Worm (Caenorhabditis elegans) whole organism, L1 larva: ENCODE measurements around the gene srh-145.

Experiments
- C04F5.9 ChIP-seq: sonication (generic microtip); optimal IDR thresholded peaks from 2 replicates; lab custom pipeline; 2016; ENCODE audit warnings: missing genetic modification characterization, missing compliant biosample characterization
- C34B4.2 ChIP-seq: sonication (generic microtip); optimal IDR thresholded peaks from 2 replicates; lab custom pipeline; 2017; ENCODE audit warnings: mild to moderate bottlenecking, missing genetic modification characterization, missing compliant biosample characterization
- ceh-8 ChIP-seq: fragments of 200-800 bp; sonication (Bioruptor generic); optimal IDR thresholded peaks from 2 replicates; lab custom pipeline; 2018; ENCODE audit warnings: mild to moderate bottlenecking, missing genetic modification characterization, moderate library complexity, missing compliant biosample characterization
- ceh-82 ChIP-seq, 3 experiments: fragments of 150-350 bp in 1 of 3; sonication (generic microtip) in 2 of 3; optimal IDR thresholded peaks; 2 replicates each; lab custom pipeline; 2014 to 2017; ENCODE audit warnings: missing biosample characterization in 3 of 3, missing genetic modification characterization in 3 of 3
- ceh-88 ChIP-seq: fragments of 200-800 bp; sonication (Bioruptor generic); IDR thresholded peaks from 2 replicates; pipeline ENCODE4 v1.3.6; 2022; ENCODE audit warnings: missing genetic modification characterization, missing compliant biosample characterization
- dsc-1 ChIP-seq: sonication (generic microtip); optimal IDR thresholded peaks from 2 replicates; lab custom pipeline; 2016; ENCODE audit warnings: mild to moderate bottlenecking, missing genetic modification characterization, missing compliant biosample characterization
- efl-1 ChIP-seq, 4 experiments: fragments of 150-350 bp; optimal IDR thresholded peaks in 3 of 4; peaks in 1 of 4; 1 replicate in 1 of 4; 2 replicates in 3 of 4; lab custom pipeline; 2014; ENCODE audit warnings: missing biosample characterization in 2 of 4, missing genetic modification characterization in 2 of 4, missing genetic modification reagents in 2 of 4
- fkh-8 ChIP-seq: sonication (generic microtip); optimal IDR thresholded peaks from 2 replicates; lab custom pipeline; 2016; ENCODE audit warnings: mild to moderate bottlenecking, missing genetic modification characterization, missing compliant biosample characterization
- hlh-17 ChIP-seq: fragments of 200-800 bp; sonication (Bioruptor generic); optimal IDR thresholded peaks from 2 replicates; lab custom pipeline; 2018; ENCODE audit warnings: missing genetic modification characterization, mild to moderate bottlenecking, missing compliant biosample characterization, moderate library complexity, borderline replicate concordance
- hpl-2 ChIP-seq: fragments of 150-350 bp; optimal IDR thresholded peaks from 2 replicates; lab custom pipeline; 2014; ENCODE audit warnings: missing biosample characterization, missing genetic modification reagents, missing genetic modification characterization
- isw-1 ChIP-seq: fragments of 200-800 bp; sonication (Bioruptor generic); IDR thresholded peaks from 2 replicates; pipeline ENCODE4 v1.3.6; 2022; ENCODE audit warnings: missing genetic modification characterization, missing compliant biosample characterization
- jun-1 ChIP-seq: fragments of 150-350 bp; optimal IDR thresholded peaks from 2 replicates; lab custom pipeline; 2014; ENCODE audit warnings: missing biosample characterization, missing genetic modification reagents, missing genetic modification characterization
- lin-13 ChIP-seq: fragments of 150-350 bp; optimal IDR thresholded peaks from 2 replicates; lab custom pipeline; 2014; ENCODE audit warnings: missing biosample characterization, missing genetic modification reagents, missing genetic modification characterization
- lin-14 ChIP-seq: fragments of 200-800 bp; sonication (Bioruptor generic); optimal IDR thresholded peaks from 2 replicates; lab custom pipeline; 2018; ENCODE audit warnings: mild to moderate bottlenecking, missing genetic modification characterization, moderate library complexity, missing compliant biosample characterization
- lin-35 ChIP-seq, 2 experiments: fragments of 150-350 bp; optimal IDR thresholded peaks; 2 replicates each; lab custom pipeline; 2014; ENCODE audit warnings: missing biosample characterization in 2 of 2, missing genetic modification characterization in 2 of 2, missing genetic modification reagents in 2 of 2
- lin-39 ChIP-seq: fragments of 150-350 bp; optimal IDR thresholded peaks from 2 replicates; lab custom pipeline; 2014; ENCODE audit warnings: missing biosample characterization, missing genetic modification reagents, missing genetic modification characterization
- lsy-2 ChIP-seq, 2 experiments: fragments of 150-350 bp; optimal IDR thresholded peaks; 2 replicates each; lab custom pipeline; 2014; ENCODE audit warnings: missing biosample characterization in 2 of 2, missing genetic modification characterization in 2 of 2
- mab-9 ChIP-seq: fragments of 200-800 bp; sonication (Bioruptor generic); IDR thresholded peaks from 2 replicates; pipeline ENCODE4 v1.3.6; 2022; ENCODE audit warnings: missing genetic modification reagents, missing genetic modification characterization, missing compliant biosample characterization
- mdl-1 ChIP-seq, 2 experiments: fragments of 150-350 bp; optimal IDR thresholded peaks; 2 replicates each; lab custom pipeline; 2014 to 2017; ENCODE audit warnings: missing biosample characterization in 2 of 2, missing genetic modification characterization in 2 of 2, inconsistent platforms in 1 of 2
- mef-2 ChIP-seq: fragments of 150-350 bp; optimal IDR thresholded peaks from 2 replicates; lab custom pipeline; 2014; ENCODE audit warnings: missing biosample characterization, missing genetic modification characterization
- nhr-20 ChIP-seq: sonication (generic microtip); optimal IDR thresholded peaks from 2 replicates; lab custom pipeline; 2016; ENCODE audit warnings: mild to moderate bottlenecking, missing genetic modification characterization, missing compliant biosample characterization
- nhr-71 ChIP-seq: sonication (generic microtip); optimal IDR thresholded peaks from 2 replicates; lab custom pipeline; 2016; ENCODE audit warnings: mild to moderate bottlenecking, missing genetic modification characterization, moderate library complexity, missing compliant biosample characterization
- nhr-76 ChIP-seq: sonication (generic microtip); optimal IDR thresholded peaks from 2 replicates; lab custom pipeline; 2017; ENCODE audit warnings: missing biosample characterization, missing genetic modification characterization
- nhr-77 ChIP-seq: fragments of 150-350 bp; optimal IDR thresholded peaks from 2 replicates; lab custom pipeline; 2014; ENCODE audit warnings: missing biosample characterization, missing genetic modification characterization
- nhr-85 ChIP-seq: sonication (generic microtip); peaks from one replicate; lab custom pipeline; 2016; ENCODE audit warnings: missing genetic modification characterization, inconsistent platforms, missing compliant biosample characterization
- nhr-90 ChIP-seq: sonication (generic microtip); optimal IDR thresholded peaks from 2 replicates; lab custom pipeline; 2016; ENCODE audit warnings: mild to moderate bottlenecking, missing genetic modification characterization, missing compliant biosample characterization; ENCODE audit not compliant: poor library complexity
- pag-3 ChIP-seq: sonication (generic microtip); optimal IDR thresholded peaks from 2 replicates; lab custom pipeline; 2017; ENCODE audit warnings: missing genetic modification characterization, mild to moderate bottlenecking, missing compliant biosample characterization, antibody characterized with exemption, borderline replicate concordance; ENCODE audit not compliant: insufficient read depth
- sox-4 ChIP-seq: sonication (generic microtip); optimal IDR thresholded peaks from 2 replicates; lab custom pipeline; 2016; ENCODE audit warnings: missing genetic modification characterization, missing compliant biosample characterization
- sptf-1 ChIP-seq: fragments of 150-350 bp; optimal IDR thresholded peaks from 2 replicates; lab custom pipeline; 2014; ENCODE audit warnings: missing biosample characterization, missing genetic modification characterization
- sup-37 ChIP-seq: fragments of 200-800 bp; sonication (Bioruptor generic); optimal IDR thresholded peaks from 2 replicates; lab custom pipeline; 2018; ENCODE audit warnings: mild to moderate bottlenecking, missing genetic modification characterization, missing compliant biosample characterization
- unc-30 ChIP-seq: sonication (generic microtip); optimal IDR thresholded peaks from 2 replicates; lab custom pipeline; 2017; ENCODE audit warnings: missing biosample characterization, missing genetic modification characterization
- unc-62 ChIP-seq: fragments of 150-350 bp; optimal IDR thresholded peaks from 2 replicates; lab custom pipeline; 2014; ENCODE audit warnings: missing biosample characterization, missing genetic modification reagents, missing genetic modification characterization
- unc-98 ChIP-seq: fragments of 200-800 bp; sonication (Bioruptor generic); IDR thresholded peaks from 2 replicates; pipeline ENCODE4 v1.3.6; 2022; ENCODE audit warnings: missing genetic modification characterization, missing compliant biosample characterization
- zag-1 ChIP-seq: fragments of 150-350 bp; optimal IDR thresholded peaks from 2 replicates; lab custom pipeline; 2014; ENCODE audit warnings: missing biosample characterization, missing genetic modification characterization
- ztf-11 ChIP-seq, 2 experiments: sonication (generic microtip); optimal IDR thresholded peaks; 2 replicates each; lab custom pipeline; 2016 to 2017; ENCODE audit warnings: missing genetic modification characterization in 2 of 2, missing biosample characterization in 1 of 2, missing compliant biosample characterization in 1 of 2

The srh-145 gene

ce11 chrV:16455065-16455464 lies 44.6 kb downstream of the srh-145 start, which contains the start of gene str-14:
str-14 (minus strand) TSS chrV:16455165.
- TF ChIP-seq sptf-1 (tag; lab: Kevin White, UChicago) (no peak), lin-13 (GFP tag; lab: Kevin White, UChicago) (no peak), nhr-77 (tag; lab: Kevin White, UChicago) (no peak), nhr-71 (tag; lab: Kevin White, UChicago) (no peak), zag-1 (tag; lab: Kevin White, UChicago) (no peak)

ce11 chrV:16458714-16459113 lies 48.2 kb downstream of the srh-145 start, which contains the start of gene str-15:
str-15 (minus strand) TSS chrV:16458814.
- TF ChIP-seq lin-14 (no peak), unc-98 (GFP tag; lab: Robert Waterston, UW) (no peak), sup-37 (GFP tag; lab: Kevin White, UChicago) (no peak), nhr-85 (no peak), fkh-8 (tag; lab: Kevin White, UChicago) (no peak), ceh-8 (GFP tag; lab: Kevin White, UChicago) (no peak), ztf-11 (tag; optimal IDR thresholded peaks at IDR 0.05; lab: Kevin White, UChicago) (no peak), jun-1 (tag; lab: Kevin White, UChicago) (no peak), ceh-88 (GFP tag; lab: Robert Waterston, UW) (no peak), hlh-17 (GFP tag; lab: Kevin White, UChicago) (no peak), mab-9 (no peak), mef-2 (no peak), lsy-2 (tag; optimal IDR thresholded peaks at IDR 0.05; lab: Kevin White, UChicago) (no peak), ceh-82 (tag; optimal IDR thresholded peaks at IDR 0.05; lab: Kevin White, UChicago) (no peak)

ce11 chrV:16459377-16459776 lies 48.9 kb downstream of the srh-145 start:
- no peak for TF ChIP-seq isw-1 (GFP tag; lab: Robert Waterston, UW)
- TF ChIP-seq lin-39 (tag; lab: Kevin White, UChicago): no peak
- no peak for TF ChIP-seq hpl-2 (GFP tag; lab: Kevin White, UChicago)
- TF ChIP-seq nhr-90 (tag; lab: Kevin White, UChicago): no peak
- no peak for TF ChIP-seq sox-4 (tag; lab: Kevin White, UChicago)
- TF ChIP-seq nhr-76 (tag; lab: Kevin White, UChicago): no peak
- no peak for TF ChIP-seq nhr-20
- no peak for TF ChIP-seq nhr-77 (tag; lab: Kevin White, UChicago)
- no peak for TF ChIP-seq lin-14
- no peak for TF ChIP-seq efl-1 (optimal IDR thresholded peaks at IDR 0.05; lab: Kevin White, UChicago)
- no peak for TF ChIP-seq efl-1 (GFP tag; optimal IDR thresholded peaks at IDR 0.05 in 1 of 2; lab: Kevin White, UChicago)
- no peak for TF ChIP-seq jun-1 (tag; lab: Kevin White, UChicago)
- no peak for TF ChIP-seq mdl-1 (tag; optimal IDR thresholded peaks at IDR 0.05; lab: Kevin White, UChicago)

ce11 chrV:16460866-16461265 lies 50.4 kb downstream of the srh-145 start, which contains the start of gene srh-142:
srh-142 (minus strand) TSS chrV:16460966.
- TF ChIP-seq C04F5.9 (tag; lab: Kevin White, UChicago) (no peak), dsc-1 (no peak), unc-30 (tag; lab: Kevin White, UChicago) (no peak), C34B4.2 (tag; lab: Kevin White, UChicago) (no peak), lin-35 (GFP tag; optimal IDR thresholded peaks at IDR 0.05; lab: Kevin White, UChicago) (no peak), unc-62 (GFP tag; lab: Kevin White, UChicago) (no peak), pag-3 (tag; lab: Kevin White, UChicago) (no peak), unc-98 (GFP tag; lab: Robert Waterston, UW) (no peak)
